Fruit fly (Drosophila melanogaster): ENCODE measurements around the gene rdx.

Gene rdx

DNA sequence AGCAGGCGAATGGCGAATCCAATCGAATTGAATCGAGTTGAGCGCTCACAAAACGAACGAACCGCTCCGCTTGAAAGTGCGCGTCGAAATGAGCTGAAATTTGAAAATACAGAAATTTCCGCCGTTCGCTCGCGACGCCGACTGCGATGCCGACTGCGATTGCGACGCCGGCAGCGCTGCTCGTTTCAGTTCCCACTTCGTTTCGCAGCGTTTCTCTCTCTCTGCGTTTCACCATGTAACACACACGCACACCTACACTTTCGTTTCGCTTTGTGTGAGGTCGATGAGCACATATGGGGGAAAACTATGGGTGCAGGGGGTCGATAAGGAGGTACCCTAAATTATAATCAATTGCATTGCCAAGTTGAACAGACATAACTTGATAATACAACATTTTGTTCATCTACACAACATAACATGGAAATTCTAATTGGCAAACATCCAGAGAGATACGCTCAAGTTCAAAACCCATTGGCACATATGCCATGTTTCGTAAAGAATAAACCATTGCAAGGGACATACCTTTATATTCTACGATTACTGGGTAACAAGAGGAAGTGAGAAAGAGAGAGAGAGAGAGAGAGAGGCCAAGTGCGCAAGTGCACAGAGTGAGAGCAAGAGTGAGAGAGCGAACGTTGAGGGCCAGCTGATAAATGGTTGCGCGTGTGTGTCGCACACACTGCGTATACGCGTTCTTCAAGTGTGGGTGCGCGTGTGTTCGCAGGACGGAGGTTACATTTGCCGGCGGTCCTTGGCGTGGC, 48.4 kb downstream of the rdx start:
- peak; percentile 91 for TF ChIP-seq CG17801 (GFP tag; optimal IDR thresholded peaks at IDR 0.05; ENCODE audit: partially characterized antibody)

DNA sequence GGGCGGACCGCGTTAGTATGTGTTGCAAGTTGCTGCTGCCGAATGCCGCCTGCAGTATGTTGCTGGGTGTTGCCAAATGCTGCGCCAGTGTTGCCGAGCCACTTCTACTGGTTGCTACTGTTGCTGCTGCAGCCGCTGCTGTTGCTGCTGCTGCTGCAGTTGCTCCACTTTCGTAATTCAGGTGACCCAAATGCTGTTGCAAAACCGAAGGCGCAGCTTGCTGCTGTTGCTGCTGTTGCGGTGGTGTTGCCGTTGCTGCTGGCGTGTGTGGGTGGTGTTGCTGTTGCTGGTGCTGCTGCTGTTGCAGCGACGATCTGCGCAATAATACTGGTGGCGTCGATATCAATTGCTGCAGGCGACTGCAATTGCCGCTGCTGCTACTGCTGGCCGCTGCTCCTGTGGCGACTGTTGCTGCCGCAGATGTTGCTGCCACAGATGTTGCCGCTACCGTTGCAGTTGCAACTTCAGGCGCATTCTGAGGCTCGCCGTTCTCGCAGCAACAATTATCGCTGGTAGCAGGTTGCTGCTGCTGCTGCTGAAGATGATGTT, 49.5 kb downstream of the rdx start:
- TF ChIP-seq CG17801 (GFP tag; optimal IDR thresholded peaks at IDR 0.05; ENCODE audit: partially characterized antibody): no peak

DNA sequence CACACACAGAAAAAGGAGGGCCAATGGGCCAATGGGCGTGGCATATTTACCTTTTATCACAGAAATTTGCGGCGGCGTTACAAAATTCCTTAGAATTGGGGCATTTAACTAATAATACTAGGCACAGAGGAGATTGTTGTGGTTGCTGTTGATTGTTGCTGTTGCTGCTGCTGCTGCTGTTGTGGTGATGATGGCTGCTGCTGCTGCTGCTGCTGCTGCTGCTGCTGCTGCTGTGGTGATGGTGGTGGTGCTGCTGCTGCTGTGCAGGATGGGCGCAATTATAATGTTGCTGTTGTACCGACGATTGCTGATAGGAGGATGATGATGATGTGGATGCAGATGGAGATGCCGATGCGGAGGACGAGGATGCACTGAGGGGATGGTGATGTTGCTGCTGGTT, 50.3 kb downstream of the rdx start:
- TF ChIP-seq CG17801 (GFP tag; optimal IDR thresholded peaks at IDR 0.05; ENCODE audit: partially characterized antibody): no peak

DNA sequence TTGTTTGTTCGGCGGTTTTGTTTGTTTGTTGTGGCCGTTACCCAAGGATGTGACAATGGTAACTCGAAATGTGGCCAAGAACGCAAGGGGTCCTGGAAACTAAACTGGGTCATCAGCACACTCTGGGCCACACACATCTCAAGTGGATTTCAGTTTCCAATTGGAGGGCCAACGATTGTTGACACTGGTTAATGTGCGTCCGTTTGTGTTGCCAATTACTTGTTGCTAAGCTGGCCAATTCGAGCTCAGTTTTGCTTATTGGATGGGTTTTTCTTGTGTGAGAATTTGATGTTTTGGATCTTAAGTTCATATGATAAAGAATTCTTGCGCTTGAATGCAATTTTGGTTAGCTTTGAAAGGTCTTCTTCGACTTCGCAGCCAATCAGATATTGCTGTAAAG, 50.9 kb downstream of the rdx start:
- TF ChIP-seq CG17801 (GFP tag; optimal IDR thresholded peaks at IDR 0.05; ENCODE audit: partially characterized antibody): no peak

DNA sequence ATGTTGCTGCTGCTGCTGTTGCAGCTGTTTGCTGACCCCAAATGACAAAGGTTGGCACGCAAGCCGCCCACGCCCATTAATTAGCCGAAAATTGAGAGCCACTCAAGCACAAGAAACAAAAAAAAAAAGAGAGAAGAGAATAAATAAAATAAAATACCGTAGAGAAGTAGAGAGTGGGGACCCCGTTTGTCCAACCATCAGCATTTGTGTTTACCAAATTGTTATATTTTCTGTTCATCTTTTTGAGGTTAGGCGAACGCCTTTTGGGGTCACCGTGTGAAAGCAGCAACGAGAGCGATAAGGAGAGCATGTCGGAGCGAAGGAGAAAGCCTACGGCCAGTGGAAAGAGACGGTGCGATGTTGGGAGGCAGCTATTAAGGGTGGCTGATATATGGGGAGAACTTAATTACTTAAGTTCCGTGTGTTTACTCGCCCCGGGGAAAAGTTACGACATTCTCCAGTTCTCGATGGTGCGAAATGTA, 53.7 kb downstream of the rdx start:
- no peak for TF ChIP-seq CG17801 (GFP tag; optimal IDR thresholded peaks at IDR 0.05; ENCODE audit: partially characterized antibody)

DNA sequence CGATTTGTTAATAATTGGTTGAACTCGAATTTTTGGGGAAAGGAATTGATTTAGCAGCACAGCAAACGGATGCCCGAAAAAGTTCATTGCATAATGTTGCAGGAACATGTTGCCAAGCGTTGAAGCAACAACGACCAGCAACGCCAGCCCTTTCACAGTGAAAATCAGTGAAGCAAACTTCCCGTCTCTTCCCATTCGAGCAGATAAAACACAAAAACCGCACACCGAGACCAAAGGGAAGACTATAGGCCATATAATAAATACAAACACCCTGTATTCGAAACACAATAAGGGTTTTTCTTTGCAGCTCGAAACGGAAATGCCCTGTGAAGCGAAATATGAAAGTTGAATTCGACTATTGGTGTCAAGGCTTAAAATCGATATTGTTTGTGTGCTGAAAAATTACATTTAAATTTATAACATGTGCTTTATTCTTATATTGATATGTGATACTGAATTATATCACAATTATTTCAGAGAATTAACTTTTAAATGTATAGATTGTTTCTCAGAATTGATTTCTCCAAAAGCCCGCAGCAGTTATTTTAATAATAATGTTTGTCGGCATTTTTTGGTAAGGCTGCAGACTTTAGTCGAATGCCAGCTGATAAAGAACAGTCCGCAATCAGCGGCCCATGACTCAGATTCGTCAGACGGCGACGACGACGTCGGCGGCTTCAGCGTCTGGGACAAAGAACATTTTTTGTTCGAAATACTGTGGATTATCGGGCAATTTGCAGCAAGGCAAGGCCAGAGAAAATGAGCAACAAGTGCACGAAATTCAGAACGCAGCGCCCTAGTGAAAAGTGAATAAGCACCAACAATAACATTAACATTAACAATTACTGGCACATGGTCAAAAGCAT, 54.5 kb downstream of the rdx start:
- TF ChIP-seq CG17801 (GFP tag; optimal IDR thresholded peaks at IDR 0.05; ENCODE audit: partially characterized antibody): no peak

DNA sequence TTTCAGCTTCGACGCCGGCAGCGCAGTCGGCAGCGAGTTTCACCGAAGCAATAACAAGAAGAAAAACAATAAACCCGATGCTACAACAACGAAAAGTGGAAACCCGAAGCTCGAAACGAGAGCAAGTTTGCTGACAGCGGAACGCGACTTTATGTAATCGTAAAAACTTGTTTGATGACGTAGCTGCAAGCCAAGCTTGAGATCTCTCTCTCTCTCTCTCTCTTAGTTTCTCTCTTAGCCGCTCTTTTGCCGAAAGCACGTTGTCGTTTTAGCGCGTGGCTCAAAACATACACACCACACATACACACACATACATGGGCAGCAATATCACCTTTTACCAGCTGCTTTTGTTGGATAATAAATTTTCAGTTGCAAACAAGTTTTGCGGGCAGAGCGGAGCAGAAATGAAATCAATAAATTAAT, 55.8 kb downstream of the rdx start:
- TF ChIP-seq CG17801 (GFP tag; optimal IDR thresholded peaks at IDR 0.05; ENCODE audit: partially characterized antibody): no peak

DNA sequence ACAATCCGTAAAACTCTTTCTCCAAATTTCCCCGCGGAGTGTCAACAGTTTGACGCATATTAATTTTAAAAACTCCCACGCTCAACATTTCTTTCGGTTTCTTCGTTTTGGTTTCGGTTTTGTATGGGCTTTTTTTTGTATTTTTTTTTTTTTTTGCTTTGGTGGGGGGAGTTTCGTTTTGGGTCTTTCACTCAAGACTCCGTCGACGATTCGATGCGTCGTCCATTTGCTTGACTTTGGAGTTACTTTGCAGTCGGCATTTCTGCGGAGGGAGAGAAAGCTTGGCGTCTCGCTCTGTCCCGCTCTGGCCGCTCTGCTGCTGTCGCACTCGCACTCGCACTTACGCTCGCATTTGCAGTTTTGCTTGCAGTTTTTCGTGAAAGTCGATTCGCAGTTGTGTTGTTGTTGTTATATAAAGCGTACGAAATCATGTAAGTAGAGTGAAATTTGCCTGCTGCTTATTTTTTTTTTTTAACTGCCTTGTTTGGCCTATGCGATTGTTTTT, 57.1 kb downstream of the rdx start:
- TF ChIP-seq CG17801 (GFP tag; optimal IDR thresholded peaks at IDR 0.05; ENCODE audit: partially characterized antibody): no peak

DNA sequence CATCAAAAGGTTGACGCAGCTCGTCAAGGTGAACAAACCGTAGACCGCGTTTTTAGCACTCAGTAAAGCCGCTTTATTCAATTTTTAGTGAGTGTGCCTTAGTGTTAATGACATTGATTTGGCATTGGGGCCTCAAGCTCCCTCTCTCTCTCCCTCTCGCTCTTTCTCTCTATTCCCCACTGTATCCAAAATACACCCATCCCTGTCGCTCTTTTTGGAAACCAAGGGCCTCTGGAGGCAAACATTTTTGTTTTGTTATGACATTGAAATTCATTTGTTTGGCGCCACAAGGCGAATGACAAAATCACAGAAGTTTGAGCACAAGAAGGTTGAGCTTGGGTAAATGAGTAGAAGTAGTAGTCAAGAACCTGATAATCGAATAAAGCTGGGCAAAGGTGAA, 59.2 kb downstream of the rdx start:
- no peak for TF ChIP-seq CG17801 (GFP tag; optimal IDR thresholded peaks at IDR 0.05; ENCODE audit: partially characterized antibody)

DNA sequence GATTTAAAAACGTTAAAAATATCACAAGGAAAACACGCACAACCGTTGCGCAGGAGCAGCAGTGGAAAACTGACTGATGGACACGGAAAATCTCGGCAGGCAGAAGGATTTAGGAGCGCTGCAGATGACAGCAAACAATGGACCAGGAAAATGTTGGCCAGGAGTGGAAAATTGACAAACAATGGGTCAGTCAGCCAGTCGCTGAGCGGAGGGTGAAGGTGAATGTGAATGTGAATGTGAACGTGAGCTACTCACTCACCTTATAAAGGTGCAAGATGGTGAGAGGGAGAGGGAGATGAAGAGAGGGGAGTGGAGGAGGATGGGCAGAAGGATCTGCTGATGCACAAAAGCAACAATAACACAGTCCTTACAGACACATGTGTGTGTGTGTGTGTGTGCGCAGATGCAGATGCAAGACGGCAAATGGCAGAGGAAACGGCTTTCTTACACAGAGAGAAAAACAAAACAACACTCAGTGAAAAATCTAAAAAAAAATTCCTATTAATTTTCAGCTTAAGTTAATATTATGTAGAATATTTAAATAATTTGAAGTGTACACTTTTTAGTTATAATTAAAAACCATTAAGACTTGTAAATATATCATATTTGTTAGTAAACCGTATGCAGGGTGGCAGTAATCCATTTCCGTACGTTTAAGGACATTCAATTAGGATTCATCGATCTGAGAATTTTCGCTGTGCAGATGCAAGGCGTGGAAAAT, 60.0 kb downstream of the rdx start:
- no peak for TF ChIP-seq CG17801 (GFP tag; optimal IDR thresholded peaks at IDR 0.05; ENCODE audit: partially characterized antibody)

DNA sequence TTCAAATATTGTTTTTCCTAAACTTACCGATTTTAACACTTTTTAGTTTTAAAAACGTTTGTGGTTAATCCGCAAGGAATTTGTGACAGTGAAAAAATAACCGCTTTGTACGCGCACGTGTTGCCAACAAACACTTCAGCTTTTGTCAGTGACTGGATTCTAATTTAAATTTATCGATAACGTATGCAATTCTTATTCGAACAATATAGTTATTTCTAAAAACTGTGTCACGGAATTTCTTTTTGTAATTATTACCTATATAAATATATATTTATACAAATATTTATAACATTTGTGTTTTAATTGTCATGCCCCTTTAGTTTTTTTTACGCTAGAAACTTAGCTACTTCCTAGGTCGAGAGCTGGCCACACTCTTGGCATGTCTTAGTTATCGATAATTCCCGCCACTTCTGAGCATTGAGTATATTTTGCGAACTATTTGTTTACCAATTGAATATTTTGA, 67.3 kb downstream of the rdx start, which contains the start of gene Orc2:
Gene Orc2, plus strand, starts transcription at position 373 of the 463 bp plus-strand sequence.
- TF ChIP-seq CG17801 (GFP tag; optimal IDR thresholded peaks at IDR 0.05; ENCODE audit: partially characterized antibody): no peak

DNA sequence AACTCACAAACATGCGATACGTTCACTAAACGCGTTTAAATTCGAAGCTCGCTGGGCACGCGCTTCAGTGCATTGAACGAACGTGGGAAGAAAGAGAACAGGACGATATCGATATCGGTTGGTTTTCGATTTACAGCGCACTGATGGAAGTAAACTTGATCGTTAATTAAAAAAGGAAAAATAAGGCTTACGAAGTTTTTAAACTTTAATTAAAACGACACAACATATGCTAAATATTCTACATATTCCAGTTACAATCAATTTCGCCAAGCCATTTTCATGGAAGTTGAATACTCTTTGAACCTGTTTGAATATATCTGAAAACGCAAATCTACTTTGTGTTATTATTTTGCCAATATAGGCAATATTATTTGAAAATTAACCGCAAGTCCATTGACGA, 67.8 kb downstream of the rdx start, which contains the start of gene Kots:
Gene Kots, minus strand, starts transcription at position 101 of the 400 bp plus-strand sequence.
- no peak for TF ChIP-seq CG17801 (GFP tag; optimal IDR thresholded peaks at IDR 0.05; ENCODE audit: partially characterized antibody)

DNA sequence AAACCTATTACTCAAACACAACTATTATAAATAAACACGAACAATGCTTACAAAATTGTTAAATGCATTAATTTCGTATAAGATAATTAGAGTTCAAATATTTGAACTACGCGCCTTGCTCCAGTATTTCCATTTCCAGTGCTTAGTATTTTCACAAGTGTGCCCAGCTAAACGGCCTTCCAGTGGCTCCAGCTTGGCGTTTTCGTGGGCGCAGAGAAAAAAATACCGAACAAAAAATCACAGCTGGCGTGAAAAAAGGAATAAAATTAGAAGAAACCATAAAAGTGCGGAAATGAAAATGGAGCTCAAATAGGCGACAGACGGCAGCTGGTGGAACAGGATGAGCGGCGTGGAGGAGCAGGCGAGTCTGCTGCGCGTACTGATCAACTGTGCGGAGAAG, 73.3 kb downstream of the rdx start, which contains the start of gene Ipp:
Gene Ipp, plus strand, starts transcription at position 208 of the 400 bp plus-strand sequence.
- no peak for TF ChIP-seq CG17801 (GFP tag; optimal IDR thresholded peaks at IDR 0.05; ENCODE audit: partially characterized antibody)

DNA sequence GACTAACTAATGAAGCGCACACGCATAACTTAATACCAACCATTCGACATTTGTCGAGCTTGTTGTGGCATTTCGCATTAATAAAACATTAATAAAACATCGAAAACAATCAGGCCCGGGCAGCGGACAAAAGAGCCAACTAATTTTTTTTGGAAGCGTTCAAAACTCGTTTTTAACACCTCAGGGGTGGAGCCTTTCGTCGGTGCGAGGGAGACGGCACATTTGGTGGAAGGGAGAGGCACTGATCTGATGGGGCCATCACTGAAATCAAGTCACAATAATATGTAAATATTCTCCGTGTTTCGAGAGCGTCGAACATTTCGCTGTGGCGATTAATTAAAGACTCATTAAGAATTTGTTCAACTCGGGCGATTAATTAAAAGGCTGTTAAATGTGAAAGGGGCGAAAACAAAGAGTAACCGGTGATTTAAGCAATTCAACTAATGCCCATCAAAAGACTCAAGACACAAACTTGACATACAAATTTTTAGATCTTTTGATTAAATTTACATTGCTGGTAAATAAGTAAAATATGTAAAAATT, 75.0 kb downstream of the rdx start:
- TF ChIP-seq CG17801 (GFP tag; optimal IDR thresholded peaks at IDR 0.05; ENCODE audit: partially characterized antibody): no peak
